Worm (Caenorhabditis elegans) whole organism, mixed stage, embryonic: ENCODE results near the gene cox-6C.

Source experiments
- blmp-1 ChIP-seq: fragments of 150-350 bp; optimal IDR thresholded peaks from 2 replicates; lab custom pipeline; 2014; ENCODE audit warnings: missing biosample characterization, missing genetic modification characterization
- ceh-83 ChIP-seq: fragments of 200-800 bp; sonication (Bioruptor generic); optimal IDR thresholded peaks from 2 replicates; lab custom pipeline; 2018; ENCODE audit warnings: mild to moderate bottlenecking, missing genetic modification characterization, missing compliant biosample characterization
- drap-1 ChIP-seq: fragments of 200-800 bp; sonication (Bioruptor generic); optimal IDR thresholded peaks from 3 replicates; lab custom pipeline; 2018; ENCODE audit warnings: mild to moderate bottlenecking, missing genetic modification characterization, missing compliant biosample characterization
- elt-1 ChIP-seq: sonication (generic microtip); optimal IDR thresholded peaks from 2 replicates; lab custom pipeline; 2017; ENCODE audit warnings: missing genetic modification characterization, mild to moderate bottlenecking, missing compliant biosample characterization, antibody characterized with exemption, moderate library complexity, borderline replicate concordance; ENCODE audit not compliant: insufficient read depth
- elt-3 ChIP-seq: fragments of 150-350 bp; optimal IDR thresholded peaks from 2 replicates; lab custom pipeline; 2014; ENCODE audit warnings: missing biosample characterization, missing genetic modification characterization
- lin-32 ChIP-seq: fragments of 200-800 bp; sonication (Bioruptor generic); optimal IDR thresholded peaks from 2 replicates; lab custom pipeline; 2018; ENCODE audit warnings: mild to moderate bottlenecking, missing genetic modification characterization, missing compliant biosample characterization
- lsy-2 ChIP-seq: fragments of 150-350 bp; optimal IDR thresholded peaks from 2 replicates; lab custom pipeline; 2014; ENCODE audit warnings: missing biosample characterization, missing genetic modification characterization
- nhr-237 ChIP-seq: fragments of 150-350 bp; optimal IDR thresholded peaks from 2 replicates; lab custom pipeline; 2014; ENCODE audit warnings: missing biosample characterization, missing genetic modification characterization
- nhr-76 ChIP-seq: sonication (generic microtip); optimal IDR thresholded peaks from 2 replicates; lab custom pipeline; 2017; ENCODE audit warnings: missing biosample characterization, missing genetic modification characterization
- pha-4 ChIP-seq: fragments of 150-350 bp; optimal IDR thresholded peaks from 2 replicates; lab custom pipeline; 2018; ENCODE audit warnings: missing biosample characterization, missing genetic modification reagents, missing genetic modification characterization
- snpc-4 ChIP-seq: fragments of 150-350 bp; optimal IDR thresholded peaks from 2 replicates; lab custom pipeline; 2014; ENCODE audit warnings: missing biosample characterization, missing genetic modification characterization
- unc-39 ChIP-seq: fragments of 150-350 bp; optimal IDR thresholded peaks from 2 replicates; lab custom pipeline; 2014; ENCODE audit warnings: missing biosample characterization, missing genetic modification characterization
- unc-62 ChIP-seq: fragments of 150-350 bp; optimal IDR thresholded peaks from 2 replicates; lab custom pipeline; 2014; ENCODE audit warnings: missing biosample characterization, missing genetic modification reagents, missing genetic modification characterization
- zip-8 ChIP-seq: fragments of 150-350 bp; optimal IDR thresholded peaks from 2 replicates; lab custom pipeline; 2014; ENCODE audit warnings: missing biosample characterization, missing genetic modification characterization

DNA sequence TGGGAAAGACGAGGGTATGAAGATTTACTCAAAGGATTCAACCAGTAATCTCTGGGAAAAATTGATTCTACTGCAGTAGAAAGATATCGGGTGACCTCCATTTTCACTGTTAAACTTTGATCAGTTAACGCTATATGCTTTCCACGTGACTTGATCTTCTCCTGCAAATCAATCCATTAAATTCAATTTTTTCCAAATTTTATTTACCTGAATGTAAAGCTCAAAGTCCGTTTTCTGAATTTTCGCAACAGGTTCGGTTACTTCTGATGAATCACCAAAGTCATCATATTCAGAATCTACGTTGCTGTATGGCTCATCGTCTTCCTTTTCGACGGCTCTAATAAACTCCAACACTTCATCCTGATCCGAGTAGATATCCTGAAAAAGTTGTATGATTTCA is 17.2 kb upstream of the cox-6C start, which contains the start of gene B0545.4:
- no peak for TF ChIP-seq snpc-4 (tag; lab: Kevin White, UChicago)
- no peak for TF ChIP-seq lsy-2 (tag; lab: Kevin White, UChicago)
- no peak for TF ChIP-seq unc-39 (tag; lab: Kevin White, UChicago)
- no peak for TF ChIP-seq zip-8 (tag; lab: Kevin White, UChicago)
- no peak for TF ChIP-seq elt-1
- no peak for TF ChIP-seq elt-3 (tag; lab: Kevin White, UChicago)
- no peak for TF ChIP-seq nhr-237 (tag; lab: Kevin White, UChicago)
- TF ChIP-seq lin-32 (GFP tag; lab: Kevin White, UChicago) = no peak
- no peak for TF ChIP-seq unc-62 (GFP tag; lab: Kevin White, UChicago)
- TF ChIP-seq pha-4 = no peak
- TF ChIP-seq nhr-76 = no peak
- TF ChIP-seq blmp-1 (tag; lab: Kevin White, UChicago) = no peak
- TF ChIP-seq drap-1 (GFP tag; lab: Kevin White, UChicago) = no peak
- TF ChIP-seq ceh-83 = no peak
